Worm (Caenorhabditis elegans): ENCODE measurements around the gene T13G4.1.

- TF ChIP-seq zag-1 (tag; optimal IDR thresholded peaks at IDR 0.05) (no peak), fos-1 (tag; optimal IDR thresholded peaks at IDR 0.05) (no peak)
Observed at ce11 chrX:1238803-1239202, 45.9 kb downstream of the T13G4.1 start, which contains the start of gene C25G6.3.

Measured in whole organism, L2 larva.